Worm (Caenorhabditis elegans) whole organism, L4/young adult: ENCODE results near the gene srw-54.
"Not testable (repeated sequence)": the region's sequence is repeated elsewhere in the genome, so short reads cannot be mapped to it uniquely, and the experiment has no call there.

ENCODE experiments used
- W03F9.2 ChIP-seq: fragments of 150-350 bp; optimal IDR thresholded peaks from 2 replicates; lab custom pipeline; 2014; ENCODE audit warnings: missing biosample characterization, missing genetic modification characterization
- dao-5 ChIP-seq: sonication (generic microtip); optimal IDR thresholded peaks from 2 replicates; lab custom pipeline; 2016; ENCODE audit warnings: missing genotype, missing genetic modification characterization, moderate library complexity, missing compliant biosample characterization
- him-1 ChIP-seq: sonication (generic microtip); optimal IDR thresholded peaks from 2 replicates; lab custom pipeline; 2016; ENCODE audit warnings: missing genotype, missing genetic modification reagents, missing genetic modification characterization, missing compliant biosample characterization

- TF ChIP-seq him-1 (tag; lab: Kevin White, UChicago); W03F9.2; dao-5: not testable (repeated sequence)
Measured at ce11 chrV:16649200-16649599, 38.1 kb downstream of the srw-54 start, which contains the start of gene W06G6.11.
